Worm (Caenorhabditis elegans) whole organism, early embryonic: ENCODE measurements around the gene dmsr-15.

Source experiments
- aly-1 ChIP-seq: sonication (generic microtip); optimal IDR thresholded peaks from 2 replicates; lab custom pipeline; 2016; ENCODE audit warnings: missing genetic modification characterization, missing compliant biosample characterization
- hnd-1 ChIP-seq: sonication (generic microtip); optimal IDR thresholded peaks from 2 replicates; lab custom pipeline; 2016; ENCODE audit warnings: missing genetic modification characterization, missing compliant biosample characterization

ce11 chrV:6838599-6838998 is 9.9 kb upstream of the dmsr-15 start, which contains the start of gene T15B7.15:
- TF ChIP-seq hnd-1 (tag; lab: Kevin White, UChicago) (no peak), aly-1 (tag; lab: Kevin White, UChicago) (no peak)
